Fruit fly (Drosophila melanogaster) whole organism, embryonic: ENCODE data around the gene CG3347.
A peak's percentile ranks its signal among the peaks of the same experiment; 100 is the strongest.

Experiments
- ATbp ChIP-seq: fragments of 200-800 bp; sonication (Bioruptor generic); optimal IDR thresholded peaks from 2 replicates; lab custom pipeline; 2017; ENCODE audit warnings: missing biosample characterization, mild to moderate bottlenecking, missing genetic modification characterization, missing genetic modification reagents
- Ada2b ChIP-seq: fragments of 200-800 bp; sonication (Bioruptor generic); IDR thresholded peaks from 2 replicates; pipeline ENCODE4 v1.3.6; 2022; ENCODE audit warnings: missing biosample characterization, missing genetic modification characterization
- CG11723 ChIP-seq: fragments of 200-800 bp; sonication (Bioruptor generic); optimal IDR thresholded peaks from 2 replicates; lab custom pipeline; 2017; ENCODE audit warnings: missing biosample characterization, mild to moderate bottlenecking, missing genetic modification characterization
- CG12071 ChIP-seq: fragments of 200-800 bp; sonication (Bioruptor generic); optimal IDR thresholded peaks from 3 replicates; lab custom pipeline; 2018; ENCODE audit warnings: missing biosample characterization, mild to moderate bottlenecking, missing genetic modification characterization
- CG13775 ChIP-seq: fragments of 200-800 bp; sonication (Bioruptor generic); optimal IDR thresholded peaks from 3 replicates; lab custom pipeline; 2017; ENCODE audit warnings: missing biosample characterization, mild to moderate bottlenecking, missing genetic modification characterization
- CG14014 ChIP-seq: fragments of 200-800 bp; sonication (Bioruptor generic); IDR thresholded peaks from 2 replicates; pipeline ENCODE4 v1.3.6; 2022; ENCODE audit warnings: missing biosample characterization, missing genetic modification characterization
- CG1792 ChIP-seq: fragments of 200-800 bp; sonication (Bioruptor generic); optimal IDR thresholded peaks from 2 replicates; lab custom pipeline; 2016; ENCODE audit warnings: missing biosample characterization, missing genetic modification characterization
- CG2120 ChIP-seq: fragments of 200-800 bp; sonication (Bioruptor generic); optimal IDR thresholded peaks from 3 replicates; lab custom pipeline; 2016; ENCODE audit warnings: missing biosample characterization, missing genetic modification characterization
- CG2199 ChIP-seq: fragments of 200-800 bp; sonication (Bioruptor generic); IDR thresholded peaks from 3 replicates; pipeline ENCODE4 v1.3.6; 2022; ENCODE audit warnings: missing biosample characterization, missing genetic modification characterization
- CG3065 ChIP-seq: fragments of 200-800 bp; sonication (Bioruptor generic); optimal IDR thresholded peaks from 2 replicates; lab custom pipeline; 2016; ENCODE audit warnings: missing biosample characterization, missing genetic modification characterization
- CG33213 ChIP-seq: fragments of 200-800 bp; sonication (Bioruptor generic); optimal IDR thresholded peaks from 3 replicates; lab custom pipeline; 2016; ENCODE audit warnings: missing biosample characterization, missing genetic modification characterization
- CG34224 ChIP-seq: fragments of 200-800 bp; sonication (Bioruptor generic); IDR thresholded peaks from 3 replicates; pipeline ENCODE4 v1.3.6; 2022; ENCODE audit warnings: missing biosample characterization, missing genetic modification characterization; ENCODE audit not compliant: partially characterized antibody
- CG3838 ChIP-seq: fragments of 200-800 bp; sonication (Bioruptor generic); optimal IDR thresholded peaks from 3 replicates; lab custom pipeline; 2016; ENCODE audit warnings: missing biosample characterization, missing genetic modification characterization
- CG43689 ChIP-seq: fragments of 200-800 bp; sonication (Bioruptor generic); IDR thresholded peaks from 2 replicates; pipeline ENCODE4 v1.3.6; 2022; ENCODE audit warnings: missing biosample characterization, missing genetic modification characterization
- CG7839 ChIP-seq: fragments of 200-800 bp; sonication (Bioruptor generic); optimal IDR thresholded peaks from 3 replicates; lab custom pipeline; 2018; ENCODE audit warnings: missing biosample characterization, mild to moderate bottlenecking, missing genetic modification characterization, moderate library complexity
- CG8281 ChIP-seq: fragments of 200-800 bp; sonication (Bioruptor generic); optimal IDR thresholded peaks from 2 replicates; lab custom pipeline; 2018; ENCODE audit warnings: missing biosample characterization, mild to moderate bottlenecking, missing genetic modification characterization, moderate library complexity
- CG8388 ChIP-seq: fragments of 200-800 bp; sonication (Bioruptor generic); optimal IDR thresholded peaks from 2 replicates; lab custom pipeline; 2019; ENCODE audit warnings: missing biosample characterization, mild to moderate bottlenecking, missing genetic modification characterization, moderate library complexity
- CG8924 ChIP-seq: fragments of 200-800 bp; optimal IDR thresholded peaks from 3 replicates; lab custom pipeline; 2019; ENCODE audit warnings: missing biosample characterization, mild to moderate bottlenecking, missing genetic modification characterization, moderate library complexity
- D19B ChIP-seq: fragments of 200-800 bp; sonication (Bioruptor generic); optimal IDR thresholded peaks from 2 replicates; lab custom pipeline; 2017; ENCODE audit warnings: missing biosample characterization, mild to moderate bottlenecking, missing genetic modification characterization
- Deaf1 ChIP-seq: fragments of 200-800 bp; optimal IDR thresholded peaks from 3 replicates; lab custom pipeline; 2019; ENCODE audit warnings: missing biosample characterization, mild to moderate bottlenecking, missing genetic modification characterization, moderate library complexity
- Hand ChIP-seq: fragments of 200-800 bp; sonication (Bioruptor generic); optimal IDR thresholded peaks from 2 replicates; lab custom pipeline; 2017; ENCODE audit warnings: mild to moderate bottlenecking, missing biosample characterization, missing genetic modification reagents, missing genetic modification characterization
- MBD-R2 ChIP-seq: fragments of 200-800 bp; sonication (Bioruptor generic); IDR thresholded peaks from 2 replicates; pipeline ENCODE4 v1.3.6; 2022; ENCODE audit warnings: missing biosample characterization, missing genetic modification characterization
- NC2β ChIP-seq: fragments of 200-800 bp; sonication (Bioruptor generic); optimal IDR thresholded peaks from 2 replicates; lab custom pipeline; 2016; ENCODE audit warnings: missing biosample characterization, missing genetic modification characterization
- Nf-YC ChIP-seq: fragments of 200-800 bp; optimal IDR thresholded peaks from 3 replicates; lab custom pipeline; 2019; ENCODE audit warnings: missing biosample characterization, mild to moderate bottlenecking, missing genetic modification characterization, moderate library complexity
- Stat92E ChIP-seq, 3 experiments: fragments of >200 bp in 2 of 3; fragments of 200-800 bp in 1 of 3; sonication (Bioruptor generic) in 1 of 3; optimal IDR thresholded peaks; 2 replicates each; lab custom pipeline; 2017 to 2019; ENCODE audit warnings: missing biosample characterization in 3 of 3, missing genetic modification characterization in 3 of 3, mild to moderate bottlenecking in 1 of 3, moderate library complexity in 1 of 3
- Taf1 ChIP-seq: fragments of 200-800 bp; sonication (Bioruptor generic); IDR thresholded peaks from 2 replicates; pipeline ENCODE4 v1.3.6; 2022; ENCODE audit warnings: missing biosample characterization, missing genetic modification characterization
- Xbp1 ChIP-seq: fragments of 200-800 bp; sonication (Bioruptor generic); optimal IDR thresholded peaks from 3 replicates; lab custom pipeline; 2016; ENCODE audit warnings: missing biosample characterization, mild to moderate bottlenecking, missing genetic modification characterization
- bigmax ChIP-seq: fragments of 200-800 bp; sonication (Bioruptor generic); optimal IDR thresholded peaks from 2 replicates; lab custom pipeline; 2018; ENCODE audit warnings: missing biosample characterization, mild to moderate bottlenecking, missing genetic modification characterization
- btn ChIP-seq: fragments of 200-800 bp; sonication (Bioruptor generic); optimal IDR thresholded peaks from 2 replicates; lab custom pipeline; 2016; ENCODE audit warnings: missing biosample characterization, missing genetic modification characterization
- caup ChIP-seq: fragments of 200-800 bp; sonication (Bioruptor generic); optimal IDR thresholded peaks from 3 replicates; lab custom pipeline; 2017; ENCODE audit warnings: missing biosample characterization, mild to moderate bottlenecking, missing genetic modification characterization, moderate library complexity; ENCODE audit not compliant: severe bottlenecking
- ci ChIP-seq: fragments of 200-800 bp; sonication (Bioruptor generic); IDR thresholded peaks from 3 replicates; pipeline ENCODE4 v1.3.6; 2022; ENCODE audit warnings: missing biosample characterization, missing genetic modification characterization
- fd64A ChIP-seq: fragments of 200-800 bp; sonication (Bioruptor generic); optimal IDR thresholded peaks from 3 replicates; lab custom pipeline; 2018; ENCODE audit warnings: missing biosample characterization, mild to moderate bottlenecking, missing genetic modification characterization
- hth ChIP-seq: fragments of >200 bp; optimal IDR thresholded peaks from 2 replicates; lab custom pipeline; 2017; ENCODE audit warnings: inconsistent platforms
- jing ChIP-seq: fragments of 200-800 bp; sonication (Bioruptor generic); optimal IDR thresholded peaks from 2 replicates; lab custom pipeline; 2018; ENCODE audit warnings: missing biosample characterization, mild to moderate bottlenecking, missing genetic modification characterization
- lilli ChIP-seq: fragments of 200-800 bp; sonication (Bioruptor generic); optimal IDR thresholded peaks from 3 replicates; lab custom pipeline; 2016; ENCODE audit warnings: missing biosample characterization, missing genetic modification characterization
- luna ChIP-seq: fragments of 200-800 bp; sonication (Bioruptor generic); optimal IDR thresholded peaks from 2 replicates; lab custom pipeline; 2016; ENCODE audit warnings: missing biosample characterization, missing genetic modification characterization
- mirr ChIP-seq: fragments of 200-800 bp; sonication (Bioruptor generic); optimal IDR thresholded peaks from 3 replicates; lab custom pipeline; 2018; ENCODE audit warnings: missing biosample characterization, mild to moderate bottlenecking, missing genetic modification characterization
- mld ChIP-seq: fragments of 200-800 bp; sonication (Bioruptor generic); IDR thresholded peaks from 3 replicates; pipeline ENCODE4 v1.3.6; 2022; ENCODE audit warnings: missing biosample characterization, missing genetic modification characterization; ENCODE audit not compliant: partially characterized antibody
- nmo ChIP-seq: fragments of 200-800 bp; sonication (Bioruptor generic); optimal IDR thresholded peaks from 2 replicates; lab custom pipeline; 2018; ENCODE audit warnings: missing biosample characterization, mild to moderate bottlenecking, missing genetic modification characterization, moderate library complexity
- nom ChIP-seq: fragments of 200-800 bp; sonication (Bioruptor generic); optimal IDR thresholded peaks from 2 replicates; lab custom pipeline; 2017; ENCODE audit warnings: missing biosample characterization, missing genetic modification characterization, mild to moderate bottlenecking, moderate library complexity, missing genetic modification reagents
- org-1 ChIP-seq: fragments of 200-800 bp; sonication (Bioruptor generic); optimal IDR thresholded peaks from 2 replicates; lab custom pipeline; 2017; ENCODE audit warnings: missing biosample characterization, missing genetic modification characterization
- p53 ChIP-seq: fragments of 200-800 bp; sonication (Bioruptor generic); optimal IDR thresholded peaks from 2 replicates; lab custom pipeline; 2016; ENCODE audit warnings: missing biosample characterization, missing genetic modification characterization
- prd ChIP-seq, 3 experiments: fragments of >200 bp in 2 of 3; fragments of 200-800 bp in 1 of 3; sonication (Bioruptor generic) in 1 of 3; optimal IDR thresholded peaks in 2 of 3; IDR thresholded peaks in 1 of 3; 2 replicates in 2 of 3; 3 replicates in 1 of 3; pipeline versions ENCODE4 v1.3.6 to Lab custom; 2017 to 2022; ENCODE audit warnings: missing biosample characterization in 1 of 3, missing genetic modification characterization in 1 of 3
- row ChIP-seq: fragments of 200-800 bp; sonication (Bioruptor generic); IDR thresholded peaks from 3 replicates; pipeline ENCODE4 v1.3.6; 2022; ENCODE audit warnings: missing biosample characterization, missing genetic modification characterization
- unc-4 ChIP-seq: fragments of 200-800 bp; sonication (Bioruptor generic); IDR thresholded peaks from 2 replicates; pipeline ENCODE4 v1.3.6; 2022; ENCODE audit warnings: missing biosample characterization, missing genetic modification characterization; ENCODE audit not compliant: partially characterized antibody
- wek ChIP-seq: fragments of 200-800 bp; sonication (Bioruptor generic); optimal IDR thresholded peaks from 3 replicates; lab custom pipeline; 2018; ENCODE audit warnings: missing biosample characterization, mild to moderate bottlenecking, missing genetic modification characterization, moderate library complexity
- zfh2 ChIP-seq: fragments of 200-800 bp; sonication (Bioruptor generic); optimal IDR thresholded peaks from 2 replicates; lab custom pipeline; 2016; ENCODE audit warnings: missing biosample characterization, missing genetic modification characterization

CG3347 gene

DNA sequence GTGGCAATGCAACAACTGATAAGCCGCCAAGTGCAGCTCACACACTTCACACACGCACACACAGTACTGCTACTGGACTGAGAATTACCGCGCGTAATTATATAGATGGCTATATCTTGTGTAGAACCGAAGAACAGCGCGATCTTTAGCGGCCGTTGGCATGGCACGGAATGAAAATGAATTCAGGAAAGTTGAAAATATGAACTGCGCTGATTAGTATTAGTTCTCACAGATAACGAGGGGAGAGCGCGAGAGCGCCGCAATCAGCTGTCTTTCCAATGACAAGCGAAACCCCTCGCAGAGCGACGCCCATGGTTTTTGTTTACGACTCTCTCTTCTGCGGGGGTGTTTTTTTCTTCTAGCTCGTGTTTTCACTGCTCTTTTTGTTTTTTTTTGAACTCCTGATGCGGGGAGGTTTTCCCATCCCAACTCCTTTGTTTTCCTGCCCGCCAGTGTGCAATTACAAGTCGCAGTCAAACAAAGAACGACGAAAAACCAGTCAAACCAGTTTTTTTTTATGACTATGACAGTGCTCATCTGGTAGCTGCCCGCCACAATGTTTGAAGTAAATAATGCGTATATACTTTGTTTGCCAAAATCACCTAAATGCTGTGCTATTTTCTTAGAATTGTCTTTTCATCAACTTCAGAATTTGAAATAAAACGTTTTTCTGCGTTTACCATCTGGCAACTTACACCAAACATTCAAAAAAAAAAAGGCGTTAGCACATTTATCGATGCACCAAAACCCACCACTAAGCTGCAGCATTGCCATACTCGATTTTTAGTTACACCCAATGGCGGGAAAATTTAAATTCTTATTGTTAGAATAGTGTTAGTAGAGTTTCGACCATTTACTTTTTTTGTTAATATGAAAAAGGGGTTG, 34.0 kb downstream of the CG3347 start, which contains the start of gene CG9663 (continued):
- TF ChIP-seq mld (no peak), caup (GFP tag; lab: Kevin White, UChicago) (peak; percentile 2), Ada2b (no peak), CG3838 (GFP tag; lab: Kevin White, UChicago) (no peak), ci (GFP tag; lab: Robert Waterston, UW) (peak; percentile 71; the same call in 2 of the 3 replicates), CG2199 (GFP tag; lab: Robert Waterston, UW) (peak; percentile 88; the same call in 2 of the 3 replicates), NC2β (GFP tag; lab: Kevin White, UChicago) (peak; percentile 12), wek (no peak), MBD-R2 (no peak; the same call in 1 of the 2 replicates), luna (GFP tag; lab: Kevin White, UChicago) (no peak), bigmax (no peak), mirr (GFP tag; lab: Kevin White, UChicago) (peak; percentile 67), nom (GFP tag; lab: Kevin White, UChicago) (peak; percentile 94), CG8281 (tag; lab: Kevin White, UChicago) (no peak), CG1792 (GFP tag; lab: Kevin White, UChicago) (no peak), Taf1 (GFP tag; lab: Robert Waterston, UW) (0 out of 2 replicates have a peak, but pooled peaks have one; percentile 30), CG13775 (GFP tag; lab: Kevin White, UChicago) (peak; percentile 1), CG34224 (GFP tag; lab: Robert Waterston, UW) (peak; percentile 60), row (GFP tag; lab: Robert Waterston, UW) (peak; percentile 49; the same call in 2 of the 3 replicates), btn (GFP tag; lab: Kevin White, UChicago) (no peak), Xbp1 (GFP tag; lab: Kevin White, UChicago) (no peak), zfh2 (peak; percentile 24), p53 (GFP tag; lab: Kevin White, UChicago) (no peak), CG43689 (GFP tag; lab: Robert Waterston, UW) (no peak), fd64A (no peak), org-1 (GFP tag; lab: Kevin White, UChicago) (no peak), CG11723 (no peak), CG8388 (GFP tag; lab: Kevin White, UChicago) (no peak), CG2120 (GFP tag; lab: Kevin White, UChicago) (peak; percentile 34), CG14014 (no peak), Stat92E (GFP tag; optimal IDR thresholded peaks at IDR 0.05; lab: Kevin White, UChicago) (peak in 1 of 3 experiments; percentile 59), Deaf1 (tag; lab: Kevin White, UChicago) (peak; percentile 3), Nf-YC (tag; lab: Kevin White, UChicago) (no peak), hth (lab: Kevin White, UChicago) (no peak), unc-4 (GFP tag; lab: Robert Waterston, UW) (no peak), prd (optimal IDR thresholded peaks at IDR 0.05; lab: Kevin White, UChicago) (no peak), prd (GFP tag; IDR thresholded peaks at IDR 0.05; lab: Robert Waterston, UW) (0 out of 3 replicates have a peak, but pooled peaks have one; percentile 9), D19B (GFP tag; lab: Kevin White, UChicago) (no peak), jing (GFP tag; lab: Kevin White, UChicago) (no peak), CG12071 (GFP tag; lab: Kevin White, UChicago) (peak; percentile 39), CG8924 (tag; lab: Kevin White, UChicago) (peak; percentile 22), CG33213 (GFP tag; lab: Kevin White, UChicago) (peak; percentile 38), lilli (GFP tag; lab: Kevin White, UChicago) (peak; percentile 44), CG3065 (GFP tag; lab: Kevin White, UChicago) (no peak), CG7839 (peak; percentile 28), nmo (GFP tag; lab: Kevin White, UChicago) (peak; percentile 17), Hand (peak; percentile 24), ATbp (GFP tag; lab: Kevin White, UChicago) (no peak)
